Worm (Caenorhabditis elegans) whole organism, midembryonic: ENCODE results near the gene F58B6.1.

Source experiments
- T22C8.4 ChIP-seq: fragments of 200-800 bp; sonication (Bioruptor generic); IDR thresholded peaks from 2 replicates; pipeline ENCODE4 v1.3.6; 2022; ENCODE audit warnings: missing genetic modification characterization, missing compliant biosample characterization
- cog-1 ChIP-seq: sonication (generic microtip); optimal IDR thresholded peaks from 2 replicates; lab custom pipeline; 2016; ENCODE audit warnings: missing genetic modification characterization, missing compliant biosample characterization
- flt-1 ChIP-seq: fragments of 200-800 bp; sonication (Bioruptor generic); IDR thresholded peaks from 2 replicates; pipeline ENCODE4 v1.3.6; 2022; ENCODE audit warnings: missing genetic modification characterization, missing compliant biosample characterization
- klf-2 ChIP-seq: fragments of 200-800 bp; sonication (Bioruptor generic); conservative IDR thresholded peaks from 2 replicates; pipeline ENCODE4 v1.3.6; 2022; ENCODE audit warnings: missing genetic modification reagents, missing genetic modification characterization, missing compliant biosample characterization
- med-1 ChIP-seq: sonication (generic microtip); optimal IDR thresholded peaks from 2 replicates; lab custom pipeline; 2017; ENCODE audit warnings: missing genetic modification characterization, mild to moderate bottlenecking, missing compliant biosample characterization, antibody characterized with exemption, missing genetic modification reagents; ENCODE audit not compliant: insufficient read depth
- ref-1 ChIP-seq: fragments of 200-800 bp; sonication (Bioruptor generic); conservative IDR thresholded peaks from 2 replicates; pipeline ENCODE4 v1.3.6; 2022; ENCODE audit warnings: missing genetic modification reagents, missing genetic modification characterization, missing compliant biosample characterization
- tab-1 ChIP-seq: fragments of 200-800 bp; sonication (Bioruptor generic); IDR thresholded peaks from 2 replicates; pipeline ENCODE4 v1.3.6; 2022; ENCODE audit warnings: missing genetic modification characterization, missing compliant biosample characterization
- ztf-23 ChIP-seq: fragments of 200-800 bp; sonication (Bioruptor generic); IDR thresholded peaks from 2 replicates; pipeline ENCODE4 v1.3.6; 2022; ENCODE audit warnings: missing genetic modification reagents, missing genetic modification characterization, missing compliant biosample characterization
- ztf-29 ChIP-seq: fragments of 200-800 bp; sonication (Bioruptor generic); IDR thresholded peaks from 2 replicates; pipeline ENCODE4 v1.3.6; 2022; ENCODE audit warnings: missing genetic modification reagents, missing genetic modification characterization, missing compliant biosample characterization

Gene F58B6.1

ce11 chrIII:1115793-1116516 is at the start of gene F58B6.1, which contains the start of gene acsd-1:
Gene F58B6.1, minus strand, starts transcription at chrIII:1115925.
Gene acsd-1, plus strand, starts transcription at chrIII:1116466.
- TF ChIP-seq T22C8.4 (GFP tag; lab: Robert Waterston, UW), result no peak
- no peak for TF ChIP-seq flt-1 (GFP tag; lab: Robert Waterston, UW)
- TF ChIP-seq med-1 (GFP tag; lab: Kevin White, UChicago), result no peak
- no peak for TF ChIP-seq klf-2 (GFP tag; lab: Robert Waterston, UW)
- TF ChIP-seq tab-1 (GFP tag; lab: Robert Waterston, UW), result no peak
- TF ChIP-seq ztf-23, result no peak
- no peak for TF ChIP-seq ref-1

ce11 chrIII:1164668-1165067 is 48.9 kb upstream of the F58B6.1 start:
- TF ChIP-seq ref-1 (no peak), ztf-29 (no peak), med-1 (GFP tag; lab: Kevin White, UChicago) (no peak), ztf-23 (no peak), cog-1 (no peak), T22C8.4 (GFP tag; lab: Robert Waterston, UW) (no peak), tab-1 (GFP tag; lab: Robert Waterston, UW) (no peak), flt-1 (GFP tag; lab: Robert Waterston, UW) (no peak), klf-2 (GFP tag; lab: Robert Waterston, UW) (no peak)

- TF ChIP-seq T22C8.4 (GFP tag; lab: Robert Waterston, UW) (no peak), med-1 (GFP tag; lab: Kevin White, UChicago) (no peak), tab-1 (GFP tag; lab: Robert Waterston, UW) (no peak), flt-1 (GFP tag; lab: Robert Waterston, UW) (no peak), cog-1 (no peak), ref-1 (no peak), ztf-29 (no peak), klf-2 (GFP tag; lab: Robert Waterston, UW) (no peak), ztf-23 (no peak)
Measured at ce11 chrIII:1163203-1163602, 47.5 kb upstream of the F58B6.1 start.

DNA sequence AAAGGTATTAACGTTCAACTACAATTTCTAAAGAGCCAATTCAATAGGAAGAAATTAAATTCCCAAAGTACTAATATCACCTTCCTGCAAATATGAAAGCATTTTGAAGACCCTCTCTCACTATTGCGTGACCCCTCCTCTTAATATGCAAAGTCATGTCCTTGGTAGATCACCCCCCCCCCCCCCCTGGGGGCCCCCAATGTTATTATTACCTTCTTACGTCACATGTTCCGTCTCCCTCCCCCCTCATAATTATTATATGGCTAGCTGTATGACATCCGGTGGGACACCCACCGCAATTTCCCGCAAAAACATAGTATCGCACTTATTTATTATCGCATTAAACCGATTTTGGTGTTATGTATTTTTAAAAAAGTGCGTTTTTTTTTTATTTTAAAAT is 46.2 kb upstream of the F58B6.1 start:
- no peak for TF ChIP-seq tab-1 (GFP tag; lab: Robert Waterston, UW)

- no peak for TF ChIP-seq ztf-23
- no peak for TF ChIP-seq ztf-29
- no peak for TF ChIP-seq med-1 (GFP tag; lab: Kevin White, UChicago)
- no peak for TF ChIP-seq T22C8.4 (GFP tag; lab: Robert Waterston, UW)
- TF ChIP-seq flt-1 (GFP tag; lab: Robert Waterston, UW), result no peak
- no peak for TF ChIP-seq cog-1
- no peak for TF ChIP-seq ref-1
- TF ChIP-seq klf-2 (GFP tag; lab: Robert Waterston, UW), result no peak
- no peak for TF ChIP-seq tab-1 (GFP tag; lab: Robert Waterston, UW)
Measured at ce11 chrIII:1151680-1152079, 36.0 kb upstream of the F58B6.1 start, which contains the start of gene cdh-12. Gene cdh-12, plus strand, starts transcription at chrIII:1152044.

DNA sequence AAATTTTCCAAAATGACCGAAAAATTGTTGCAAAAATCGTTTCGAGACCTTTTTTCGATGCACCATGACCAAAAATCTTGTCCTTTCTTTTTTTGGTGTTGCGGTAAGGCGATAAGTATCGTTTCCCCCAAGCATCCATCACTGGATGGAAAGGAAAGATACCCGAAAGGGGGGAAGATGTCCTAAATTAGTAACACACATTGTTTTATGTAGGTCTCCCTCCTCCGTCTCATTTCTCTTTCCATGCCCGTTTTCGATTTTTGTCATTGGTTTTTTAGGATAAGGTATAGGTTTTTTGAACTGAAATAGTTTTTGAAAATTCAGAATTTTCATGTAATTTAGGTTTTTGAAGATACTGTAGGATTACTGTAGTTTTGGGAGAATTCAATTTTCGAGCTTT is 33.7 kb upstream of the F58B6.1 start:
- TF ChIP-seq klf-2 (GFP tag; lab: Robert Waterston, UW) (no peak), tab-1 (GFP tag; lab: Robert Waterston, UW) (no peak), ztf-23 (no peak)

- TF ChIP-seq cog-1 (no peak), ztf-23 (no peak), klf-2 (GFP tag; lab: Robert Waterston, UW) (no peak), ref-1 (no peak), flt-1 (GFP tag; lab: Robert Waterston, UW) (no peak), med-1 (GFP tag; lab: Kevin White, UChicago) (no peak), T22C8.4 (GFP tag; lab: Robert Waterston, UW) (no peak), ztf-29 (no peak), tab-1 (GFP tag; lab: Robert Waterston, UW) (no peak)
Measured at ce11 chrIII:1147863-1148262, 32.1 kb upstream of the F58B6.1 start.

DNA sequence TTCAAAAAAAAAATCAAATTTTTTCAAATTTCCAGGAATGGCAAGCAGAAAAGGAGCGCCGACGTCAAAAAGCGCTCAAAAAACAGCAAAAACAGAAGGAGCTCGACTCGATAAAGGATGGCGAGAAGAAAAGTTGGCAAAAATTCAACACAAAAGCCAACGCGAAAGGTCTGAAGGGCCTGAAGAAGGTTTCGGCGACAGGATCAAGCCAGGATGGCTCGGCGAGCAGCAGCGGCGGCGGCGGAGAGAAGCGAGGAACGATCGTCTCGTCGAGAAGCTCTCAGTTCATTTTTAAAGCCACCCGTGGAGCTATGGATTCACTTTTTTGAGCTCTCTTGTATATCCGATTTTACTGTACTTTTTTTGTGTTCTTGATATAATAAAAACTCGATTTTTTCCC is 29.1 kb upstream of the F58B6.1 start:
- no peak for TF ChIP-seq ztf-29
- TF ChIP-seq cog-1, result no peak
- no peak for TF ChIP-seq ref-1
- TF ChIP-seq med-1 (GFP tag; lab: Kevin White, UChicago), result no peak
- TF ChIP-seq flt-1 (GFP tag; lab: Robert Waterston, UW), result no peak
- TF ChIP-seq T22C8.4 (GFP tag; lab: Robert Waterston, UW), result no peak
- no peak for TF ChIP-seq ztf-23
- TF ChIP-seq tab-1 (GFP tag; lab: Robert Waterston, UW), result no peak
- no peak for TF ChIP-seq klf-2 (GFP tag; lab: Robert Waterston, UW)

DNA sequence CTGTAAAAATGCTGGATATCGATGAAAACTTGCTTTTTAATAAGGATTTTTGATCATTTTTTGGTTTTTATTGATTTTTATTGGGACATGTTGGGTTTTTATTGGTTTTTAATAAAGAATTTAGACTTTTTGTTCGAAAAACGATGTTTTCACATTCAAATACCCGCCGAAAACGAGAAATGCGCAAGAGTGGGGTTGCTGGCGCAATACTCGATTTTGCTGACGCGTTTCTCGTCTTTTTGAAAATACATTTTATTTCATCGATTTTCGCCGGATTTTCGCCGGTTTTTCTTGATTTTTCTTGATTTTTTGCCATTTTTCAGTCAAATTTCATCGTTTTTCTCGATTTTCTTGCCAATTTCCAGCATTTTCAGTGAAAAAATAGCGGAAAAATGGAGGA is 27.1 kb upstream of the F58B6.1 start, which contains the start of gene smr-1:
smr-1 (plus strand) TSS at position 375 of the 400 bp plus-strand sequence.
- peak; percentile 40; the same call in 1 of the 2 replicates for TF ChIP-seq T22C8.4 (GFP tag; lab: Robert Waterston, UW)
- TF ChIP-seq flt-1 (GFP tag; lab: Robert Waterston, UW), result 0 out of 2 replicates have a peak, but pooled peaks have one; percentile 51
- TF ChIP-seq tab-1 (GFP tag; lab: Robert Waterston, UW), result peak; percentile 40; the same call in 1 of the 2 replicates
- no peak for TF ChIP-seq ztf-29
- TF ChIP-seq klf-2 (GFP tag; lab: Robert Waterston, UW), result 0 out of 2 replicates have a peak, but pooled peaks have one; percentile 53
- no peak for TF ChIP-seq cog-1
- TF ChIP-seq ztf-23, result peak; percentile 78
- TF ChIP-seq ref-1, result no peak
- TF ChIP-seq med-1 (GFP tag; lab: Kevin White, UChicago), result peak; percentile 35

ce11 chrIII:1136827-1137378 is 21.2 kb upstream of the F58B6.1 start:
- TF ChIP-seq ztf-29, result no peak
- no peak for TF ChIP-seq med-1 (GFP tag; lab: Kevin White, UChicago)
- no peak for TF ChIP-seq ztf-23
- TF ChIP-seq ref-1, result no peak
- no peak for TF ChIP-seq flt-1 (GFP tag; lab: Robert Waterston, UW)
